Fruit fly (Drosophila melanogaster) whole organism, embryonic: ENCODE results near the gene CG31431.

Experiments
- BEAF-32 ChIP-seq: fragments of 200-800 bp; sonication (Bioruptor generic); optimal IDR thresholded peaks from 3 replicates; lab custom pipeline; 2017; ENCODE audit warnings: missing biosample characterization, missing genetic modification characterization, mild to moderate bottlenecking, moderate library complexity, missing genetic modification reagents
- Blimp-1 ChIP-seq: fragments of 200-800 bp; sonication (Bioruptor generic); optimal IDR thresholded peaks from 3 replicates; lab custom pipeline; 2018; ENCODE audit warnings: missing biosample characterization, missing genetic modification characterization, mild to moderate bottlenecking, moderate library complexity, missing genetic modification reagents
- CG1024 ChIP-seq: fragments of 200-800 bp; sonication (Bioruptor generic); IDR thresholded peaks from 2 replicates; pipeline ENCODE4 v1.3.6; 2022; ENCODE audit warnings: missing biosample characterization, missing genetic modification characterization
- CG10366 ChIP-seq: fragments of 200-800 bp; sonication (Bioruptor generic); IDR thresholded peaks from 2 replicates; pipeline ENCODE4 v1.3.6; 2022; ENCODE audit warnings: missing biosample characterization, missing genetic modification characterization
- CG12155 ChIP-seq: fragments of 200-800 bp; sonication (Bioruptor generic); optimal IDR thresholded peaks from 3 replicates; lab custom pipeline; 2016; ENCODE audit warnings: missing biosample characterization, missing genetic modification characterization
- CG12219 ChIP-seq: fragments of 200-800 bp; sonication (Bioruptor generic); optimal IDR thresholded peaks from 3 replicates; lab custom pipeline; 2018; ENCODE audit warnings: missing biosample characterization, mild to moderate bottlenecking, missing genetic modification characterization
- CG12299 ChIP-seq: fragments of 200-800 bp; sonication (Bioruptor generic); optimal IDR thresholded peaks from 2 replicates; lab custom pipeline; 2018; ENCODE audit warnings: missing biosample characterization, mild to moderate bottlenecking, missing genetic modification characterization
- CG12659 ChIP-seq: fragments of 200-800 bp; sonication (Bioruptor generic); optimal IDR thresholded peaks from 3 replicates; lab custom pipeline; 2017; ENCODE audit warnings: mild to moderate bottlenecking, missing biosample characterization, missing genetic modification reagents, missing genetic modification characterization
- CG12942 ChIP-seq: fragments of 200-800 bp; sonication (Bioruptor generic); optimal IDR thresholded peaks from 3 replicates; lab custom pipeline; 2016; ENCODE audit warnings: missing biosample characterization, missing genetic modification characterization
- CG13424 ChIP-seq: fragments of 200-800 bp; sonication (Bioruptor generic); optimal IDR thresholded peaks from 2 replicates; lab custom pipeline; 2019; ENCODE audit warnings: missing biosample characterization, mild to moderate bottlenecking, missing genetic modification characterization, moderate library complexity
- CG14014 ChIP-seq: fragments of 200-800 bp; sonication (Bioruptor generic); IDR thresholded peaks from 2 replicates; pipeline ENCODE4 v1.3.6; 2022; ENCODE audit warnings: missing biosample characterization, missing genetic modification characterization
- CG14860 ChIP-seq: fragments of 200-800 bp; sonication (Bioruptor generic); IDR thresholded peaks from 3 replicates; pipeline ENCODE4 v1.3.6; 2022; ENCODE audit warnings: missing biosample characterization, missing genetic modification characterization; ENCODE audit not compliant: partially characterized antibody
- CG17361 ChIP-seq: fragments of 200-800 bp; sonication (Bioruptor generic); IDR thresholded peaks from 3 replicates; pipeline ENCODE4 v1.3.6; 2022; ENCODE audit warnings: missing biosample characterization, missing genetic modification characterization
- CG18619 ChIP-seq: fragments of 200-800 bp; sonication (Bioruptor generic); optimal IDR thresholded peaks from 3 replicates; lab custom pipeline; 2017; ENCODE audit warnings: missing biosample characterization, mild to moderate bottlenecking, missing genetic modification characterization
- CG2202 ChIP-seq: fragments of 200-800 bp; sonication (Bioruptor generic); optimal IDR thresholded peaks from 2 replicates; lab custom pipeline; 2018; ENCODE audit warnings: missing biosample characterization, mild to moderate bottlenecking, missing genetic modification characterization
- CG2875 ChIP-seq: fragments of 200-800 bp; sonication (Bioruptor generic); optimal IDR thresholded peaks from 2 replicates; lab custom pipeline; 2017; ENCODE audit warnings: missing biosample characterization, mild to moderate bottlenecking, missing genetic modification characterization, missing genetic modification reagents
- CG2889 ChIP-seq: fragments of 200-800 bp; sonication (Bioruptor generic); IDR thresholded peaks from 3 replicates; pipeline ENCODE4 v1.3.6; 2022; ENCODE audit warnings: missing biosample characterization, missing genetic modification characterization
- CG30431 ChIP-seq: fragments of 200-800 bp; sonication (Bioruptor generic); optimal IDR thresholded peaks from 2 replicates; lab custom pipeline; 2017; ENCODE audit warnings: missing biosample characterization, missing genetic modification characterization
- CG3726 ChIP-seq: fragments of 200-800 bp; sonication (Bioruptor generic); IDR thresholded peaks from 3 replicates; pipeline ENCODE4, ENCODE4 v1.3.6; 2022; ENCODE audit warnings: missing biosample characterization, missing genetic modification characterization
- CG43689 ChIP-seq: fragments of 200-800 bp; sonication (Bioruptor generic); IDR thresholded peaks from 2 replicates; pipeline ENCODE4 v1.3.6; 2022; ENCODE audit warnings: missing biosample characterization, missing genetic modification characterization
- CG4404 ChIP-seq: fragments of 200-800 bp; sonication (Bioruptor generic); IDR thresholded peaks from 2 replicates; pipeline ENCODE4 v1.3.6; 2022; ENCODE audit warnings: missing biosample characterization, missing genetic modification characterization
- CG6765 ChIP-seq: fragments of 200-800 bp; sonication (Bioruptor generic); optimal IDR thresholded peaks from 3 replicates; lab custom pipeline; 2017; ENCODE audit warnings: missing biosample characterization, mild to moderate bottlenecking, missing genetic modification characterization
- CG6791 ChIP-seq: fragments of 200-800 bp; sonication (Bioruptor generic); IDR thresholded peaks from 3 replicates; pipeline ENCODE4 v1.3.6; 2022; ENCODE audit warnings: missing biosample characterization, missing genetic modification characterization; ENCODE audit not compliant: partially characterized antibody
- CG9797 ChIP-seq: fragments of 200-800 bp; sonication (Bioruptor generic); optimal IDR thresholded peaks from 3 replicates; lab custom pipeline; 2018; ENCODE audit warnings: missing biosample characterization, mild to moderate bottlenecking, missing genetic modification characterization
- CG9876 ChIP-seq: fragments of 200-800 bp; sonication (Bioruptor generic); optimal IDR thresholded peaks from 2 replicates; lab custom pipeline; 2016; ENCODE audit warnings: missing biosample characterization, missing genetic modification characterization
- CTCF ChIP-seq: fragments of 200-800 bp; sonication (Bioruptor generic); optimal IDR thresholded peaks from 2 replicates; lab custom pipeline; 2017; ENCODE audit warnings: missing biosample characterization, mild to moderate bottlenecking, missing genetic modification characterization, moderate library complexity
- Camta ChIP-seq: fragments of 200-800 bp; sonication (Bioruptor generic); optimal IDR thresholded peaks from 2 replicates; lab custom pipeline; 2016; ENCODE audit warnings: missing biosample characterization, missing genetic modification characterization
- CkIIα-i1 ChIP-seq: fragments of 200-800 bp; sonication (Bioruptor generic); IDR thresholded peaks from 2 replicates; pipeline ENCODE4 v1.3.6; 2022; ENCODE audit warnings: missing biosample characterization, missing genetic modification characterization
- CrebB ChIP-seq: fragments of 200-800 bp; sonication (Bioruptor generic); optimal IDR thresholded peaks from 3 replicates; lab custom pipeline; 2018; ENCODE audit warnings: missing biosample characterization, mild to moderate bottlenecking, missing genetic modification characterization
- Hr51 ChIP-seq, 2 experiments: fragments of 200-800 bp; sonication (Bioruptor generic); optimal IDR thresholded peaks; 2 replicates in 1 of 2; 3 replicates in 1 of 2; lab custom pipeline; 2016 to 2018; ENCODE audit warnings: missing biosample characterization in 2 of 2, missing genetic modification characterization in 2 of 2, mild to moderate bottlenecking in 1 of 2, moderate library complexity in 1 of 2
- Oaz ChIP-seq: fragments of 200-800 bp; sonication (Bioruptor generic); IDR thresholded peaks from 2 replicates; pipeline ENCODE4 v1.3.6; 2022; ENCODE audit warnings: missing biosample characterization, missing genetic modification characterization
- PHDP ChIP-seq: fragments of 200-800 bp; sonication (Bioruptor generic); optimal IDR thresholded peaks from 3 replicates; lab custom pipeline; 2018; ENCODE audit warnings: missing biosample characterization, mild to moderate bottlenecking, missing genetic modification characterization, moderate library complexity
- Pdp1 ChIP-seq, 2 experiments: fragments of 200-800 bp; sonication (Bioruptor generic); optimal IDR thresholded peaks; 3 replicates each; lab custom pipeline; 2016; ENCODE audit warnings: missing biosample characterization in 2 of 2, missing genetic modification characterization in 2 of 2, mild to moderate bottlenecking in 1 of 2, moderate library complexity in 1 of 2
- Rfx ChIP-seq: fragments of 200-800 bp; sonication (Bioruptor generic); IDR thresholded peaks from 2 replicates; pipeline ENCODE4 v1.3.6; 2022; ENCODE audit warnings: missing biosample characterization, missing genetic modification characterization
- Sox100B ChIP-seq: fragments of 200-800 bp; sonication (Bioruptor generic); optimal IDR thresholded peaks from 3 replicates; lab custom pipeline; 2018; ENCODE audit warnings: missing biosample characterization, mild to moderate bottlenecking, missing genetic modification characterization
- Sry-δ ChIP-seq: fragments of 200-800 bp; sonication (Bioruptor generic); optimal IDR thresholded peaks from 2 replicates; lab custom pipeline; 2016; ENCODE audit warnings: missing biosample characterization, missing genetic modification characterization
- bab2 ChIP-seq: fragments of 200-800 bp; sonication (Bioruptor generic); optimal IDR thresholded peaks from 2 replicates; lab custom pipeline; 2016; ENCODE audit warnings: missing biosample characterization, missing genetic modification characterization
- bigmax ChIP-seq: fragments of 200-800 bp; sonication (Bioruptor generic); optimal IDR thresholded peaks from 2 replicates; lab custom pipeline; 2018; ENCODE audit warnings: missing biosample characterization, mild to moderate bottlenecking, missing genetic modification characterization
- hth ChIP-seq: fragments of >200 bp; optimal IDR thresholded peaks from 2 replicates; lab custom pipeline; 2017; ENCODE audit warnings: inconsistent platforms
- ind ChIP-seq: fragments of 200-800 bp; sonication (Bioruptor generic); optimal IDR thresholded peaks from 3 replicates; lab custom pipeline; 2016; ENCODE audit warnings: missing biosample characterization, missing genetic modification characterization
- klu ChIP-seq: fragments of 200-800 bp; sonication (Bioruptor generic); IDR thresholded peaks from 2 replicates; pipeline ENCODE4 v1.3.6; 2022; ENCODE audit warnings: missing biosample characterization, missing genetic modification characterization
- mam ChIP-seq: fragments of 200-800 bp; sonication (Bioruptor generic); optimal IDR thresholded peaks from 3 replicates; lab custom pipeline; 2016; ENCODE audit warnings: missing biosample characterization, missing genetic modification characterization
- mld ChIP-seq: fragments of 200-800 bp; sonication (Bioruptor generic); IDR thresholded peaks from 3 replicates; pipeline ENCODE4 v1.3.6; 2022; ENCODE audit warnings: missing biosample characterization, missing genetic modification characterization; ENCODE audit not compliant: partially characterized antibody
- onecut ChIP-seq: fragments of 200-800 bp; sonication (Bioruptor generic); IDR thresholded peaks from 2 replicates; pipeline ENCODE4 v1.3.6; 2022; ENCODE audit warnings: missing biosample characterization, missing genetic modification characterization
- org-1 ChIP-seq: fragments of 200-800 bp; sonication (Bioruptor generic); optimal IDR thresholded peaks from 2 replicates; lab custom pipeline; 2017; ENCODE audit warnings: missing biosample characterization, missing genetic modification characterization
- row ChIP-seq: fragments of 200-800 bp; sonication (Bioruptor generic); IDR thresholded peaks from 3 replicates; pipeline ENCODE4 v1.3.6; 2022; ENCODE audit warnings: missing biosample characterization, missing genetic modification characterization
- sens-2 ChIP-seq: fragments of 200-800 bp; sonication (Bioruptor generic); IDR thresholded peaks from 2 replicates; pipeline ENCODE4 v1.3.6; 2022; ENCODE audit warnings: missing biosample characterization, missing genetic modification characterization
- tgo ChIP-seq: fragments of 200-800 bp; sonication (Bioruptor generic); IDR thresholded peaks from 3 replicates; pipeline ENCODE4 v1.3.6; 2022; ENCODE audit warnings: missing biosample characterization, missing genetic modification characterization
- toy ChIP-seq: fragments of 200-800 bp; sonication (Bioruptor generic); IDR thresholded peaks from 2 replicates; pipeline ENCODE4 v1.3.6; 2022; ENCODE audit warnings: missing biosample characterization, missing genetic modification characterization
- unc-4 ChIP-seq: fragments of 200-800 bp; sonication (Bioruptor generic); IDR thresholded peaks from 2 replicates; pipeline ENCODE4 v1.3.6; 2022; ENCODE audit warnings: missing biosample characterization, missing genetic modification characterization; ENCODE audit not compliant: partially characterized antibody
- vfl ChIP-seq: fragments of 200-800 bp; sonication (Bioruptor generic); optimal IDR thresholded peaks from 2 replicates; lab custom pipeline; 2016; ENCODE audit warnings: missing biosample characterization, missing genetic modification characterization

Gene CG31431

dm6 chr3R:21862868-21863267, 7.6 kb upstream of the CG31431 start (continued):
- no peak for TF ChIP-seq mam
- no peak for TF ChIP-seq CTCF (GFP tag; lab: Kevin White, UChicago)
- TF ChIP-seq CG2202 (tag; lab: Kevin White, UChicago): no peak
- TF ChIP-seq CG12155: no peak
- TF ChIP-seq Rfx: no peak
- TF ChIP-seq CrebB (tag; lab: Kevin White, UChicago): no peak
- TF ChIP-seq Sox100B: peak; percentile 3

DNA sequence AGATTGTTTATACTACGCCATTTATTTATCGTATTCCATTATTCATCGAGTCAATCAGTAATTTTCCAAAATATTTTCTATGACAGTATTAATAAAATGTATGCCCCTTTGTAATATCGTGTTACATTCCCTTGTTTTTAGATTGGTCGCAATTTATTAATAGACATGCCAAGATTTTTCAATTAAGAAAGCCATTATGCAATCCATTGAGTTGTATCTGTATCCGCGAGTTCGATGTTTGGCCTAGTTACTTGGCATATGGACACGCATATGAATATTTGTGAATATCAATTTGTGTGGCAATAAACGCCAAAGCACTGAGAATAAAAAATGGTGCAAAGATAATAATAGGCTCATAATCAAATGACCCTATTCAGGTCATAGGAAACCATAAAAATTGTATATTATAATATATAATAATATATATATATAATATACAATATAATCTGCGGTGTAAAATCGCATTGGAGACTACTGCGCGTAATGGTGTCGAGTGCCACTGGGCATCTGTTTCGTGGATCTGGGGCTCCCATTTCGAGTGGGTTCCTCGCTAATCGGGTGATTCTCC, 6.6 kb upstream of the CG31431 start:
- TF ChIP-seq org-1 (GFP tag; lab: Kevin White, UChicago) (no peak), onecut (GFP tag; lab: Robert Waterston, UW) (no peak), CG12219 (GFP tag; lab: Kevin White, UChicago) (no peak), CG12299 (tag; lab: Kevin White, UChicago) (no peak), CG9876 (GFP tag; lab: Kevin White, UChicago) (no peak), PHDP (tag; lab: Kevin White, UChicago) (peak; percentile 22), CG3726 (GFP tag; lab: Robert Waterston, UW) (no peak), hth (lab: Kevin White, UChicago) (no peak), CG2202 (tag; lab: Kevin White, UChicago) (no peak), klu (no peak), CG2875 (GFP tag; lab: Kevin White, UChicago) (no peak), sens-2 (no peak), CG2889 (GFP tag; lab: Robert Waterston, UW) (no peak), CG9797 (GFP tag; lab: Kevin White, UChicago) (no peak), Camta (no peak), CG12942 (no peak), Sry-δ (GFP tag; lab: Kevin White, UChicago) (no peak), row (peak; percentile 43), CG6765 (GFP tag; lab: Kevin White, UChicago) (no peak), CG17361 (GFP tag; lab: Robert Waterston, UW) (no peak), Hr51 (GFP tag; optimal IDR thresholded peaks at IDR 0.05; lab: Kevin White, UChicago) (peak in 1 of 2 experiments; percentile 64), toy (GFP tag; lab: Robert Waterston, UW) (no peak), CG30431 (no peak), tgo (GFP tag; lab: Robert Waterston, UW) (peak; percentile 30; the same call in 1 of the 3 replicates), CG14860 (GFP tag; lab: Robert Waterston, UW) (no peak), CG1024 (no peak), Oaz (GFP tag; lab: Robert Waterston, UW) (no peak), CG6791 (GFP tag; lab: Robert Waterston, UW) (no peak), vfl (GFP tag; lab: Kevin White, UChicago) (no peak), BEAF-32 (GFP tag; lab: Kevin White, UChicago) (no peak), mld (GFP tag; lab: Robert Waterston, UW) (no peak), CG18619 (no peak), CG14014 (GFP tag; lab: Robert Waterston, UW) (no peak), Pdp1 (GFP tag; optimal IDR thresholded peaks at IDR 0.05; lab: Kevin White, UChicago) (peak in 1 of 2 experiments; percentile 79), CG43689 (no peak), CG13424 (tag; lab: Kevin White, UChicago) (peak; percentile 7), Blimp-1 (GFP tag; lab: Kevin White, UChicago) (no peak), ind (GFP tag; lab: Kevin White, UChicago) (no peak), unc-4 (GFP tag; lab: Robert Waterston, UW) (no peak), bab2 (GFP tag; lab: Kevin White, UChicago) (no peak), CkIIα-i1 (GFP tag; lab: Robert Waterston, UW) (no peak), CG12659 (GFP tag; lab: Kevin White, UChicago) (no peak), CG10366 (0 out of 2 replicates have a peak, but pooled peaks have one; percentile 9), CG4404 (GFP tag; lab: Robert Waterston, UW) (no peak), bigmax (GFP tag; lab: Kevin White, UChicago) (no peak)
